Worm (Caenorhabditis elegans) whole organism, late embryonic: ENCODE measurements around the gene M03A1.8.

Experiments used
- C08G9.2 ChIP-seq: sonication (generic microtip); optimal IDR thresholded peaks from 2 replicates; lab custom pipeline; 2016; ENCODE audit warnings: mild to moderate bottlenecking, missing genetic modification characterization, moderate library complexity, missing compliant biosample characterization
- ceh-31 ChIP-seq: sonication (generic microtip); optimal IDR thresholded peaks from 2 replicates; lab custom pipeline; 2016; ENCODE audit warnings: missing genetic modification characterization, missing compliant biosample characterization
- dmd-4 ChIP-seq: sonication (generic microtip); optimal IDR thresholded peaks from 2 replicates; lab custom pipeline; 2016; ENCODE audit warnings: borderline replicate concordance, missing genetic modification characterization, missing compliant biosample characterization
- ets-4 ChIP-seq: sonication (generic microtip); optimal IDR thresholded peaks from 2 replicates; lab custom pipeline; 2016; ENCODE audit warnings: missing genetic modification characterization, missing compliant biosample characterization
- eyg-1 ChIP-seq: sonication (generic microtip); optimal IDR thresholded peaks from 2 replicates; lab custom pipeline; 2016; ENCODE audit warnings: missing genotype, missing genetic modification characterization, missing compliant biosample characterization
- hlh-13 ChIP-seq: fragments of 200-800 bp; sonication (Bioruptor generic); optimal IDR thresholded peaks from 2 replicates; lab custom pipeline; 2018; ENCODE audit warnings: mild to moderate bottlenecking, missing genetic modification characterization, missing compliant biosample characterization
- hlh-30 ChIP-seq: sonication (generic microtip); optimal IDR thresholded peaks from 2 replicates; lab custom pipeline; 2017; ENCODE audit warnings: antibody characterized with exemption, missing genetic modification characterization, missing compliant biosample characterization; ENCODE audit not compliant: insufficient read depth
- nhr-11 ChIP-seq: fragments of 150-350 bp; optimal IDR thresholded peaks from 2 replicates; lab custom pipeline; 2014; ENCODE audit warnings: missing biosample characterization, missing genetic modification characterization
- pax-1 ChIP-seq: fragments of 150-350 bp; optimal IDR thresholded peaks from 2 replicates; lab custom pipeline; 2014; ENCODE audit warnings: missing biosample characterization, missing genetic modification characterization
- syd-9 ChIP-seq: sonication (generic microtip); optimal IDR thresholded peaks from 2 replicates; lab custom pipeline; 2016; ENCODE audit warnings: mild to moderate bottlenecking, missing genetic modification characterization, moderate library complexity, missing compliant biosample characterization

DNA sequence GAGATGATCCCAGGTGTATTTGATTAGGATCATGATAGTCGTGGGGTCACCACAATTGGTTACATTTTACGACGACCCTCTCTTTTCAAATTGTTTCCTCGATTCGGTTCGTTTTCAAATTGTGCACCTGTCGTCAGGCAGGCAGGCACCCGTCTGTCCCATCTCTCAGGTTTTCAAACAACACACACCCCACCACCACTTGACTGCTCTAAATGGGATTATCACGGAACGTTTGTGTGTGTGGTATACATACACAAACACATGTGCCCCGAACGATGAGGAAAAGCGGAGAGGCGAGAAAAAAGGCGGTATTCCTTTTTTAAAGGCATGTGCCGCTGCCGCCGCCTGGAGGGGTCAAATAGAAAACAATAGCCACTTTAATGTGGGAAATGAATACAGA is 25.2 kb downstream of the M03A1.8 start:
- TF ChIP-seq hlh-30: no peak
- no peak for TF ChIP-seq ceh-31
- TF ChIP-seq syd-9 (tag; lab: Kevin White, UChicago): no peak
- TF ChIP-seq hlh-13 (GFP tag; lab: Kevin White, UChicago): no peak
- no peak for TF ChIP-seq pax-1 (tag; lab: Kevin White, UChicago)
- TF ChIP-seq eyg-1 (tag; lab: Kevin White, UChicago): no peak
- TF ChIP-seq nhr-11 (tag; lab: Kevin White, UChicago): no peak
- no peak for TF ChIP-seq ets-4 (tag; lab: Kevin White, UChicago)
- TF ChIP-seq dmd-4 (tag; lab: Kevin White, UChicago): no peak
- no peak for TF ChIP-seq C08G9.2 (tag; lab: Kevin White, UChicago)
